Fruit fly (Drosophila melanogaster): ENCODE results near the gene Ubr3.

Gene Ubr3

dm6 chrX:7959025-7959424 lies 23.3 kb downstream of the Ubr3 start:
- no peak for TF ChIP-seq CG14655 (GFP tag; optimal IDR thresholded peaks at IDR 0.05)
- TF ChIP-seq CG12605 (GFP tag; IDR thresholded peaks at IDR 0.05): peak; percentile 83
- TF ChIP-seq D1 (tag; optimal IDR thresholded peaks at IDR 0.05): no peak
- no peak for TF ChIP-seq EcR (GFP tag; optimal IDR thresholded peaks at IDR 0.05)
- peak; percentile 4 for TF ChIP-seq gl (tag; optimal IDR thresholded peaks at IDR 0.05)
- no peak for TF ChIP-seq fd96Ca (GFP tag; IDR thresholded peaks at IDR 0.05)
- TF ChIP-seq Pif1B (GFP tag; optimal IDR thresholded peaks at IDR 0.05): no peak
- TF ChIP-seq CG4496 (GFP tag; IDR thresholded peaks at IDR 0.05): peak; percentile 60; the same call in 1 of the 3 replicates
- TF ChIP-seq Pif1A (GFP tag; optimal IDR thresholded peaks at IDR 0.05): no peak
- no peak for TF ChIP-seq CG34367 (tag; optimal IDR thresholded peaks at IDR 0.05)
- no peak for TF ChIP-seq Snoo (tag; optimal IDR thresholded peaks at IDR 0.05)
- TF ChIP-seq CG8159 (tag; optimal IDR thresholded peaks at IDR 0.05): no peak
- TF ChIP-seq Ets98B (GFP tag; IDR thresholded peaks at IDR 0.05): peak; percentile 11; the same call in 1 of the 2 replicates
- TF ChIP-seq CG10348 (GFP tag; IDR thresholded peaks at IDR 0.05): no peak
- TF ChIP-seq CG15710 (tag; optimal IDR thresholded peaks at IDR 0.05): no peak
- no peak for TF ChIP-seq CG32121 (GFP tag; IDR thresholded peaks at IDR 0.05)

dm6 chrX:7959512-7959911 lies 23.8 kb downstream of the Ubr3 start:
- TF ChIP-seq CG9948 (tag; optimal IDR thresholded peaks at IDR 0.05) (no peak), CG8159 (tag; optimal IDR thresholded peaks at IDR 0.05) (no peak), D1 (tag; optimal IDR thresholded peaks at IDR 0.05) (no peak), CG14655 (GFP tag; optimal IDR thresholded peaks at IDR 0.05) (no peak), Pif1B (GFP tag; optimal IDR thresholded peaks at IDR 0.05) (no peak), gl (tag; optimal IDR thresholded peaks at IDR 0.05) (no peak), fd96Ca (GFP tag; IDR thresholded peaks at IDR 0.05) (no peak), CG12605 (GFP tag; IDR thresholded peaks at IDR 0.05) (no peak), CG10348 (GFP tag; IDR thresholded peaks at IDR 0.05) (no peak), EcR (GFP tag; optimal IDR thresholded peaks at IDR 0.05) (no peak), rn (GFP tag; IDR thresholded peaks at IDR 0.05) (no peak), Ets98B (GFP tag; IDR thresholded peaks at IDR 0.05) (no peak), CG15710 (tag; optimal IDR thresholded peaks at IDR 0.05) (no peak), CG8301 (tag; optimal IDR thresholded peaks at IDR 0.05) (no peak), CG13204 (GFP tag; optimal IDR thresholded peaks at IDR 0.05) (no peak)

DNA sequence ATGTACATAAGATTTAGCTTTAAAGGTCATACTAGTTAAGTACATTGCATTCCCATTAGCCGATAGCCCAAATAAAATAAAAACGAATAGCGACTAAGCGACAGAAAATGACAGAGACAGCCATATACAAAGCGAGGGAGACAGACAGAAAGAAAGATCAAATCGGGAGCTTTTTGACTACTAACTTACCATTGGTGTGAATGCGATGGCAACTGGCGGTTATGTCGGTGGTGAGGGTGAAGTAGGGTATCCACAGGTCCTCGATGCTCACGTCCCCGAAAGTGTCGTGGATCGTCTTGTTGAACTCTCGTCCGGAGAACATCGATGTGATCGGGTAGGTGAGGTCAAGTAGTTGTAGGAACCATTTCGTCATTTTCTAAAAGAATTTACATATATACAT lies 25.3 kb downstream of the Ubr3 start:
- TF ChIP-seq CG8301 (tag; optimal IDR thresholded peaks at IDR 0.05) (no peak), CG12605 (GFP tag; IDR thresholded peaks at IDR 0.05) (no peak), Ets98B (GFP tag; IDR thresholded peaks at IDR 0.05) (no peak), CG15710 (tag; optimal IDR thresholded peaks at IDR 0.05) (no peak)

DNA sequence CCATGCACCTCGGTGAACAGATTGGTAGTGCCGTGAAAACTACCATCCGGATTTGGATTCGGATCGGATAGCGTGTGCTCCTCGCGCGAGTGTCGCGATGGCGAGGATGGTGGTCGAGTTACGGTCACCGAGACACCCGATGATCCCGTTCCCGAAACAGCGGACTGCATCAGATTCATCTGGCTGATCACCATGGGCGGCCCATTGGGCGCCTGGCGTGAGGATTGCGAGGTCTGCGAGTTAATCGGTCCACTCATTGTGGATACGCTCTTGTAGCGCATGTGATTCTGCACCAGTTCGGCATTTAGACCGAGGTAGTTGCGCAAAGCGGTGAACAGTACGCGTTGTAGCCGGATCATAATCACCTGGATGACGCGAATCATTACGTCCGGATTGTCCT lies 28.0 kb downstream of the Ubr3 start, which contains the start of gene sn:
TSS of gene sn (plus strand) at position 301 of the 400 bp plus-strand sequence.
- TF ChIP-seq CG9948 (tag; optimal IDR thresholded peaks at IDR 0.05) (no peak), CG34367 (tag; optimal IDR thresholded peaks at IDR 0.05) (no peak), D1 (tag; optimal IDR thresholded peaks at IDR 0.05) (no peak), gl (tag; optimal IDR thresholded peaks at IDR 0.05) (no peak), EcR (GFP tag; optimal IDR thresholded peaks at IDR 0.05) (no peak), Snoo (tag; optimal IDR thresholded peaks at IDR 0.05) (no peak), CG14655 (GFP tag; optimal IDR thresholded peaks at IDR 0.05) (no peak), Pif1B (GFP tag; optimal IDR thresholded peaks at IDR 0.05) (no peak), CG32121 (GFP tag; IDR thresholded peaks at IDR 0.05) (no peak), CG8159 (tag; optimal IDR thresholded peaks at IDR 0.05) (no peak), Pif1A (GFP tag; optimal IDR thresholded peaks at IDR 0.05) (no peak), CG8301 (tag; optimal IDR thresholded peaks at IDR 0.05) (no peak), CG15710 (tag; optimal IDR thresholded peaks at IDR 0.05) (no peak), CG13204 (GFP tag; optimal IDR thresholded peaks at IDR 0.05) (no peak), Ets98B (GFP tag; IDR thresholded peaks at IDR 0.05) (no peak)

- TF ChIP-seq Ets98B (GFP tag; IDR thresholded peaks at IDR 0.05) (peak; percentile 54; the same call in 1 of the 2 replicates), fd96Ca (GFP tag; IDR thresholded peaks at IDR 0.05) (peak; percentile 59; the same call in 1 of the 3 replicates), D1 (tag; optimal IDR thresholded peaks at IDR 0.05) (no peak), CG32121 (GFP tag; IDR thresholded peaks at IDR 0.05) (peak; percentile 42; the same call in 1 of the 2 replicates), CG4496 (GFP tag; IDR thresholded peaks at IDR 0.05) (peak; percentile 73), CG14655 (GFP tag; optimal IDR thresholded peaks at IDR 0.05) (no peak), CG8301 (tag; optimal IDR thresholded peaks at IDR 0.05) (peak; percentile 23), rn (GFP tag; IDR thresholded peaks at IDR 0.05) (0 out of 2 replicates have a peak, but pooled peaks have one; percentile 24)
Observed at dm6 chrX:7965761-7966555, 30.3 kb downstream of the Ubr3 start.

- no peak for TF ChIP-seq CG14655 (GFP tag; optimal IDR thresholded peaks at IDR 0.05)
- 0 out of 3 replicates have a peak, but pooled peaks have one; percentile 13 for TF ChIP-seq CG4496 (GFP tag; IDR thresholded peaks at IDR 0.05)
- no peak for TF ChIP-seq CG8301 (tag; optimal IDR thresholded peaks at IDR 0.05)
- no peak for TF ChIP-seq EcR (GFP tag; optimal IDR thresholded peaks at IDR 0.05)
- TF ChIP-seq CG32121 (GFP tag; IDR thresholded peaks at IDR 0.05): 0 out of 2 replicates have a peak, but pooled peaks have one; percentile 30
- peak; percentile 26 for TF ChIP-seq D1 (tag; optimal IDR thresholded peaks at IDR 0.05)
- no peak for TF ChIP-seq CG12605 (GFP tag; IDR thresholded peaks at IDR 0.05)
- peak; percentile 11 for TF ChIP-seq CG13204 (GFP tag; optimal IDR thresholded peaks at IDR 0.05)
Observed at dm6 chrX:7967052-7967847, 31.6 kb downstream of the Ubr3 start.

Measured in whole organism, pupa.